In genomic region chr3L:21106883-21107282, dm6 we compare ENCODE assay signal across 1 fruit fly cellular context.
A peak's percentile ranks its signal among the peaks of the same experiment; 100 is the strongest.
TF ChIP-seq lines count a peak whose summit lies in the region.

No protein-coding gene starts in this region.

TF ChIP-seq in whole organism, prepupa, 60 proteins besides CTCF, POLR2A, EP300 and RAD21 (continued from another document):
- TF ChIP-seq CG11762 (GFP tag; optimal IDR thresholded peaks at IDR 0.05; lab: Kevin White, UChicago; ENCODE audit: insufficient read depth) (no peak), cyc (GFP tag; optimal IDR thresholded peaks at IDR 0.05; lab: Kevin White, UChicago) (peak; percentile 32), dsx (GFP tag; optimal IDR thresholded peaks at IDR 0.05; lab: Kevin White, UChicago; ENCODE audit: poor library complexity, severe bottlenecking) (no peak), fd59A (GFP tag; optimal IDR thresholded peaks at IDR 0.05; lab: Kevin White, UChicago) (no peak), CG3919 (GFP tag; optimal IDR thresholded peaks at IDR 0.05; lab: Kevin White, UChicago) (peak; percentile 3), CG6854 (GFP tag; optimal IDR thresholded peaks at IDR 0.05; lab: Kevin White, UChicago) (no peak), CG11902 (GFP tag; optimal IDR thresholded peaks at IDR 0.05; lab: Kevin White, UChicago) (no peak), esn (GFP tag; optimal IDR thresholded peaks at IDR 0.05; lab: Kevin White, UChicago) (peak; percentile 49), Gug (GFP tag; IDR thresholded peaks at IDR 0.05; lab: Robert Waterston, UW) (peak; percentile 40; the same call in 1 of the 2 replicates), OdsH (GFP tag; optimal IDR thresholded peaks at IDR 0.05; lab: Kevin White, UChicago) (peak; percentile 9), eg (GFP tag; IDR thresholded peaks at IDR 0.05; lab: Robert Waterston, UW) (0 out of 3 replicates have a peak, but pooled peaks have one; percentile 32), CG7368 (GFP tag; optimal IDR thresholded peaks at IDR 0.05; lab: Kevin White, UChicago) (no peak), Blimp-1 (GFP tag; optimal IDR thresholded peaks at IDR 0.05; lab: Kevin White, UChicago) (no peak), pdm3 (GFP tag; optimal IDR thresholded peaks at IDR 0.05; lab: Kevin White, UChicago) (peak; percentile 31), Eip78C (GFP tag; lab: Kevin White, UChicago) (peak; percentile 51), CG31627 (GFP tag; optimal IDR thresholded peaks at IDR 0.05; lab: Kevin White, UChicago) (peak; percentile 18), salr (GFP tag; optimal IDR thresholded peaks at IDR 0.05; lab: Kevin White, UChicago) (no peak), CG15336 (GFP tag; IDR thresholded peaks at IDR 0.05; lab: Robert Waterston, UW) (no peak), dac (GFP tag; optimal IDR thresholded peaks at IDR 0.05; lab: Kevin White, UChicago) (no peak), Lpt (GFP tag; optimal IDR thresholded peaks at IDR 0.05; lab: Kevin White, UChicago) (no peak), ss (GFP tag; optimal IDR thresholded peaks at IDR 0.05; lab: Kevin White, UChicago) (no peak), CG8319 (GFP tag; optimal IDR thresholded peaks at IDR 0.05; lab: Kevin White, UChicago) (no peak), CG10669 (GFP tag; optimal IDR thresholded peaks at IDR 0.05; lab: Kevin White, UChicago) (no peak), Hr4 (GFP tag; optimal IDR thresholded peaks at IDR 0.05; lab: Kevin White, UChicago) (peak; percentile 28), lz (GFP tag; optimal IDR thresholded peaks at IDR 0.05; lab: Kevin White, UChicago) (peak; percentile 39), topi (GFP tag; optimal IDR thresholded peaks at IDR 0.05; lab: Kevin White, UChicago) (no peak), CG6163 (GFP tag; IDR thresholded peaks at IDR 0.05; lab: Robert Waterston, UW) (no peak), Sox14 (GFP tag; optimal IDR thresholded peaks at IDR 0.05; lab: Kevin White, UChicago) (no peak), fkh (GFP tag; optimal IDR thresholded peaks at IDR 0.05; lab: Kevin White, UChicago) (no peak), acj6 (GFP tag; optimal IDR thresholded peaks at IDR 0.05; lab: Kevin White, UChicago) (no peak), Sox15 (GFP tag; optimal IDR thresholded peaks at IDR 0.05; lab: Kevin White, UChicago) (no peak), Ets21C (GFP tag; optimal IDR thresholded peaks at IDR 0.05; lab: Kevin White, UChicago) (no peak), CG6792 (GFP tag; optimal IDR thresholded peaks at IDR 0.05; lab: Kevin White, UChicago) (no peak), CG4318 (GFP tag; optimal IDR thresholded peaks at IDR 0.05; lab: Kevin White, UChicago) (no peak)
